Fruit fly (Drosophila melanogaster): ENCODE results near the gene eIF3e.

dm6 chr3L:16808139-16808538, 21.4 kb upstream of the eIF3e start:
- TF ChIP-seq Jra (GFP tag; optimal IDR thresholded peaks at IDR 0.05) (no peak), lola (GFP tag; optimal IDR thresholded peaks at IDR 0.05) (no peak), Abd-B (GFP tag; optimal IDR thresholded peaks at IDR 0.05) (no peak), OdsH (GFP tag; optimal IDR thresholded peaks at IDR 0.05) (no peak), psq (GFP tag; optimal IDR thresholded peaks at IDR 0.05) (no peak), rgr (GFP tag; optimal IDR thresholded peaks at IDR 0.05) (no peak), Myc (optimal IDR thresholded peaks at IDR 0.05) (peak; percentile 38), Hr78 (GFP tag; optimal IDR thresholded peaks at IDR 0.05) (no peak), br (GFP tag; optimal IDR thresholded peaks at IDR 0.05) (no peak), fru (GFP tag; optimal IDR thresholded peaks at IDR 0.05) (no peak), dl (GFP tag; optimal IDR thresholded peaks at IDR 0.05; ENCODE audit: insufficient read depth in 1 of 2, partially characterized antibody in 2 of 2) (peak in 1 of 2 experiments; percentile 69), Dfd (GFP tag; optimal IDR thresholded peaks at IDR 0.05) (no peak), woc (GFP tag; optimal IDR thresholded peaks at IDR 0.05) (no peak), Vsx2 (GFP tag; optimal IDR thresholded peaks at IDR 0.05; ENCODE audit: partially characterized antibody) (peak; percentile 73)

Measured in whole organism, wandering third instar larva.